ENCODE assay signal across 4 worm cellular contexts in the genomic region with DNA sequence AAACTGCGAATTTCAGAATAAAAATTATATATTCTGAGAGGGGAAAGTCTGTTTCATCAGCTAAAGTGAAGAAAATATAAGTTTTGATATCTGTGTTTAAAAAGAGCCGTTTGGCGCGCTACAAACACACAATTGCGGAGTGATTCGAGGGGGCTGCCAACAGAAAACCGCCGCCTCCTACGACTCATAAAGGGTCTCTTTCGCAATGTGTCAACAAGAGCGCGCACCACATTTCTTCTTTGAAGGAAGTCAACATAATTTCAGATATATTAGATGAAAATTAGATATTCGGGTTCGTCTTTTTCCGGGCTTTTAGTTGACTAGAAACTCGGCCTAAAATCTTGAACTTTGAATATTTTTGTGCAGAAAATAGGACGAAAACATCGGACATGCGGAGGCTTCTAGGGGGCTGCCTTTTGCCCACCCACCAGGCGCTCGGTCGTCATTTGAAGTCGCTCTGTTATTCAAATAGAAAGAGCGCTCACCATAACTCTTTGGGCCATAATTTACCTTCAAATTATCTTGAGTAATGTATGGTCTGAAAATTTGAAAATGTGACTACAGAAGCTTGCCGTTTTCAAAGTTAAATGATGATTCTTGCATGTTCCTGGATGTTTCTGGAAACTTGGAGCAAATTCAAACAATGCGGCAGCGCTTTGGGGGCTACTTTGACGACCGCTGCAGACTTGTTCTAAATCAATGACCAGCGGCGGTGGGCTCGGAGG.
TF ChIP-seq lines count a peak whose summit lies in the region.

No protein-coding gene starts in this region.

TF ChIP-seq in whole organism, L2 larva, 48 proteins besides CTCF, POLR2A, EP300 and RAD21 (continued from another document):
- peak; percentile 21 for TF ChIP-seq unc-62 (GFP tag; optimal IDR thresholded peaks at IDR 0.05; lab: Kevin White, UChicago)
- peak; percentile 69 for TF ChIP-seq mab-5 (tag; optimal IDR thresholded peaks at IDR 0.05; lab: Kevin White, UChicago)
- TF ChIP-seq nhr-10 (tag; optimal IDR thresholded peaks at IDR 0.05; lab: Kevin White, UChicago), result peak; percentile 79
- TF ChIP-seq mbf-1 (tag; optimal IDR thresholded peaks at IDR 0.05; lab: Kevin White, UChicago), result no peak
- no peak for TF ChIP-seq snpc-4 (tag; optimal IDR thresholded peaks at IDR 0.05; lab: Kevin White, UChicago)
- no peak for TF ChIP-seq elt-3 (tag; optimal IDR thresholded peaks at IDR 0.05; lab: Kevin White, UChicago)
- TF ChIP-seq crh-2 (tag; optimal IDR thresholded peaks at IDR 0.05; lab: Kevin White, UChicago), result peak; percentile 69
- TF ChIP-seq sma-9 (GFP tag; optimal IDR thresholded peaks at IDR 0.05; lab: Kevin White, UChicago), result peak; percentile 76
- TF ChIP-seq sma-9 (tag; optimal IDR thresholded peaks at IDR 0.05; lab: Kevin White, UChicago), result no peak
- no peak for TF ChIP-seq aly-2 (tag; optimal IDR thresholded peaks at IDR 0.05; lab: Kevin White, UChicago)
- TF ChIP-seq sma-3 (GFP tag; optimal IDR thresholded peaks at IDR 0.05; lab: Kevin White, UChicago), result peak; percentile 98
- TF ChIP-seq unc-39 (tag; optimal IDR thresholded peaks at IDR 0.05; lab: Kevin White, UChicago), result no peak
- peak; percentile 80 for TF ChIP-seq nhr-21 (tag; optimal IDR thresholded peaks at IDR 0.05; lab: Kevin White, UChicago)
- TF ChIP-seq lsy-2 (tag; optimal IDR thresholded peaks at IDR 0.05; lab: Kevin White, UChicago), result peak; percentile 79 to 85
- peak; percentile 67 for TF ChIP-seq fos-1 (tag; optimal IDR thresholded peaks at IDR 0.05; lab: Kevin White, UChicago)
- peak; percentile 76 for TF ChIP-seq nhr-77 (tag; optimal IDR thresholded peaks at IDR 0.05; lab: Kevin White, UChicago)
- TF ChIP-seq ama-1 (optimal IDR thresholded peaks at IDR 0.05; lab: Kevin White, UChicago), result no peak
- TF ChIP-seq C34F6.9 (tag; optimal IDR thresholded peaks at IDR 0.05; lab: Kevin White, UChicago), result peak; percentile 75
- peak; percentile 58 to 78 for TF ChIP-seq mdl-1 (tag; optimal IDR thresholded peaks at IDR 0.05; lab: Kevin White, UChicago)
- peak; percentile 83 for TF ChIP-seq ztf-4 (tag; optimal IDR thresholded peaks at IDR 0.05; lab: Kevin White, UChicago)
- peak; percentile 62 for TF ChIP-seq unc-55 (GFP tag; optimal IDR thresholded peaks at IDR 0.05; lab: Kevin White, UChicago)
- TF ChIP-seq nhr-129 (tag; optimal IDR thresholded peaks at IDR 0.05; lab: Kevin White, UChicago), result peak; percentile 77
- TF ChIP-seq peb-1 (tag; optimal IDR thresholded peaks at IDR 0.05; lab: Kevin White, UChicago), result no peak
- no peak for TF ChIP-seq dmd-4 (tag; optimal IDR thresholded peaks at IDR 0.05; lab: Kevin White, UChicago)
- no peak for TF ChIP-seq nhr-23 (tag; optimal IDR thresholded peaks at IDR 0.05; lab: Kevin White, UChicago)
- no peak for TF ChIP-seq alr-1 (tag; optimal IDR thresholded peaks at IDR 0.05; lab: Kevin White, UChicago)
- TF ChIP-seq lin-13 (GFP tag; optimal IDR thresholded peaks at IDR 0.05; lab: Kevin White, UChicago), result peak; percentile 81
- no peak for TF ChIP-seq elt-1 (tag; optimal IDR thresholded peaks at IDR 0.05; lab: Kevin White, UChicago)
- peak; percentile 98 for TF ChIP-seq Y55F3AM.14 (GFP tag; optimal IDR thresholded peaks at IDR 0.05; lab: Kevin White, UChicago)
TF ChIP-seq in whole organism, L2 larva: peak in this region for 34.

TF ChIP-seq in whole organism, L4 larva, 104 proteins besides CTCF, POLR2A, EP300 and RAD21 (continued from another document and continues in another):
- peak; percentile 86; the same call in 1 of the 2 replicates for TF ChIP-seq php-3 (GFP tag; IDR thresholded peaks at IDR 0.05; lab: Robert Waterston, UW)
- peak; percentile 79; the same call in 1 of the 2 replicates for TF ChIP-seq vab-7 (GFP tag; IDR thresholded peaks at IDR 0.05; lab: Robert Waterston, UW)
- peak; percentile 94 for TF ChIP-seq nhr-48 (tag; optimal IDR thresholded peaks at IDR 0.05; lab: Kevin White, UChicago)
- TF ChIP-seq duxl-1 (tag; optimal IDR thresholded peaks at IDR 0.05; lab: Kevin White, UChicago; ENCODE audit: poor library complexity), result peak; percentile 80
- 0 out of 2 replicates have a peak, but pooled peaks have one; percentile 49 for TF ChIP-seq ceh-44 (GFP tag; IDR thresholded peaks at IDR 0.05; lab: Robert Waterston, UW)
- peak; percentile 96 for TF ChIP-seq tra-1 (GFP tag; IDR thresholded peaks at IDR 0.05; lab: Robert Waterston, UW)
- no peak for TF ChIP-seq aly-2 (tag; optimal IDR thresholded peaks at IDR 0.05; lab: Kevin White, UChicago)
- TF ChIP-seq nhr-6 (tag; optimal IDR thresholded peaks at IDR 0.05; lab: Kevin White, UChicago), result peak; percentile 84
- 0 out of 4 replicates have a peak, but pooled peaks of 1 of the 2 experiments have one; percentile 36 for TF ChIP-seq madf-5 (GFP tag; IDR thresholded peaks at IDR 0.05; lab: Robert Waterston, UW)
- TF ChIP-seq mxl-2 (GFP tag; conservative IDR thresholded peaks at IDR 0.05; lab: Robert Waterston, UW), result peak; percentile 69
- TF ChIP-seq gei-8 (GFP tag; optimal IDR thresholded peaks at IDR 0.05; lab: Kevin White, UChicago), result peak; percentile 94
- TF ChIP-seq set-16 (GFP tag; IDR thresholded peaks at IDR 0.05; lab: Robert Waterston, UW), result peak; percentile 76
- peak; percentile 56; the same call in 1 of the 2 replicates for TF ChIP-seq dmd-9 (GFP tag; IDR thresholded peaks at IDR 0.05; lab: Robert Waterston, UW)
- TF ChIP-seq hlh-11 (tag; optimal IDR thresholded peaks at IDR 0.05; lab: Kevin White, UChicago), result peak; percentile 98
- TF ChIP-seq F37D6.2 (tag; optimal IDR thresholded peaks at IDR 0.05; lab: Kevin White, UChicago), result peak; percentile 90
- no peak for TF ChIP-seq Y75B8A.6 (GFP tag; IDR thresholded peaks at IDR 0.05; lab: Robert Waterston, UW)
- TF ChIP-seq lin-15B (tag; optimal IDR thresholded peaks at IDR 0.05; lab: Kevin White, UChicago), result peak; percentile 61
- TF ChIP-seq nhr-10 (tag; optimal IDR thresholded peaks at IDR 0.05; lab: Kevin White, UChicago), result peak; percentile 83
- TF ChIP-seq zfp-2 (tag; optimal IDR thresholded peaks at IDR 0.05; lab: Kevin White, UChicago), result peak; percentile 73
- TF ChIP-seq T20F7.1 (GFP tag; optimal IDR thresholded peaks at IDR 0.05; lab: Kevin White, UChicago), result peak; percentile 90
- TF ChIP-seq F10B5.3 (tag; optimal IDR thresholded peaks at IDR 0.05; lab: Kevin White, UChicago), result peak; percentile 78
- peak; percentile 76 for TF ChIP-seq nhr-237 (tag; optimal IDR thresholded peaks at IDR 0.05; lab: Kevin White, UChicago)
- TF ChIP-seq daf-12 (tag; optimal IDR thresholded peaks at IDR 0.05; lab: Kevin White, UChicago), result no peak
- peak; percentile 97 for TF ChIP-seq mep-1 (tag; optimal IDR thresholded peaks at IDR 0.05; lab: Kevin White, UChicago)
- TF ChIP-seq ceh-20 (GFP tag; IDR thresholded peaks at IDR 0.05; lab: Robert Waterston, UW), result peak; percentile 97
- TF ChIP-seq lin-1 (GFP tag; IDR thresholded peaks at IDR 0.05; lab: Robert Waterston, UW), result peak; percentile 69; the same call in 1 of the 2 replicates
- TF ChIP-seq ZK337.2 (GFP tag; IDR thresholded peaks at IDR 0.05; lab: Robert Waterston, UW), result no peak
- peak; percentile 64 for TF ChIP-seq fkh-10 (GFP tag; optimal IDR thresholded peaks at IDR 0.05; lab: Kevin White, UChicago)
- TF ChIP-seq Y48G9A.11 (GFP tag; IDR thresholded peaks at IDR 0.05; lab: Robert Waterston, UW), result peak; percentile 54; the same call in 1 of the 2 replicates
- no peak for TF ChIP-seq Y105C5A.15 (GFP tag; IDR thresholded peaks at IDR 0.05; lab: Robert Waterston, UW)
- TF ChIP-seq ceh-28 (tag; optimal IDR thresholded peaks at IDR 0.05; lab: Kevin White, UChicago), result peak; percentile 41

TF ChIP-seq in whole organism, late embryonic, 69 proteins besides CTCF, POLR2A, EP300 and RAD21 (continued from another document and continues in another):
- TF ChIP-seq lim-6 (tag; optimal IDR thresholded peaks at IDR 0.05; lab: Kevin White, UChicago) (peak; percentile 60), C38D4.7 (GFP tag; optimal IDR thresholded peaks at IDR 0.05; lab: Kevin White, UChicago) (peak; percentile 92), dve-1 (tag; optimal IDR thresholded peaks at IDR 0.05; lab: Kevin White, UChicago) (peak; percentile 68), pha-2 (tag; optimal IDR thresholded peaks at IDR 0.05; lab: Kevin White, UChicago) (peak; percentile 97), ceh-2 (tag; optimal IDR thresholded peaks at IDR 0.05; lab: Kevin White, UChicago) (peak; percentile 93), C08G9.2 (tag; optimal IDR thresholded peaks at IDR 0.05; lab: Kevin White, UChicago) (peak; percentile 60), mec-3 (tag; optimal IDR thresholded peaks at IDR 0.05; lab: Kevin White, UChicago; ENCODE audit: borderline replicate concordance) (peak; percentile 23), sox-2 (GFP tag; IDR thresholded peaks at IDR 0.05; lab: Robert Waterston, UW) (peak; percentile 91), gmeb-2 (tag; optimal IDR thresholded peaks at IDR 0.05; lab: Kevin White, UChicago) (peak; percentile 75), pat-9 (tag; optimal IDR thresholded peaks at IDR 0.05; lab: Kevin White, UChicago) (peak; percentile 98), npax-4 (tag; optimal IDR thresholded peaks at IDR 0.05; lab: Kevin White, UChicago) (peak; percentile 45), ceh-9 (tag; optimal IDR thresholded peaks at IDR 0.05; lab: Kevin White, UChicago) (no peak), ahr-1 (tag; optimal IDR thresholded peaks at IDR 0.05; lab: Kevin White, UChicago) (peak; percentile 82), elt-4 (tag; optimal IDR thresholded peaks at IDR 0.05; lab: Kevin White, UChicago) (no peak), ceh-22 (tag; optimal IDR thresholded peaks at IDR 0.05; lab: Kevin White, UChicago) (peak; percentile 87), hlh-30 (tag; optimal IDR thresholded peaks at IDR 0.05; lab: Kevin White, UChicago; ENCODE audit: insufficient read depth) (peak; percentile 1), ets-4 (tag; optimal IDR thresholded peaks at IDR 0.05; lab: Kevin White, UChicago) (peak; percentile 91), ceh-24 (tag; optimal IDR thresholded peaks at IDR 0.05; lab: Kevin White, UChicago) (peak; percentile 98), unc-3 (GFP tag; conservative IDR thresholded peaks at IDR 0.05; lab: Robert Waterston, UW) (no peak; the same call in 1 of the 2 replicates), unc-3 (tag; optimal IDR thresholded peaks at IDR 0.05; lab: Kevin White, UChicago) (peak; percentile 99), fax-1 (tag; optimal IDR thresholded peaks at IDR 0.05; lab: Kevin White, UChicago) (peak; percentile 71), ceh-34 (tag; optimal IDR thresholded peaks at IDR 0.05; lab: Kevin White, UChicago) (peak; percentile 100), lin-11 (tag; optimal IDR thresholded peaks at IDR 0.05; lab: Kevin White, UChicago) (peak; percentile 89), elt-2 (tag; optimal IDR thresholded peaks at IDR 0.05; lab: Kevin White, UChicago) (peak; percentile 98), pha-4 (tag; optimal IDR thresholded peaks at IDR 0.05; lab: Kevin White, UChicago) (no peak), hlh-6 (tag; optimal IDR thresholded peaks at IDR 0.05; lab: Kevin White, UChicago) (peak; percentile 62), nhr-11 (tag; optimal IDR thresholded peaks at IDR 0.05; lab: Kevin White, UChicago) (peak; percentile 99), ceh-18 (tag; optimal IDR thresholded peaks at IDR 0.05; lab: Kevin White, UChicago) (peak; percentile 100), unc-55 (GFP tag; optimal IDR thresholded peaks at IDR 0.05; lab: Kevin White, UChicago) (no peak), fkh-10 (GFP tag; optimal IDR thresholded peaks at IDR 0.05; lab: Kevin White, UChicago) (peak; percentile 95), ceh-6 (GFP tag; optimal IDR thresholded peaks at IDR 0.05; lab: Kevin White, UChicago) (peak; percentile 83), odd-2 (tag; optimal IDR thresholded peaks at IDR 0.05; lab: Kevin White, UChicago) (peak; percentile 89), ama-1 (optimal IDR thresholded peaks at IDR 0.05; lab: Kevin White, UChicago) (no peak), pag-3 (tag; optimal IDR thresholded peaks at IDR 0.05; lab: Kevin White, UChicago; ENCODE audit: borderline replicate concordance) (peak; percentile 93)

TF ChIP-seq in whole organism, mixed stage, embryonic, 35 proteins besides CTCF, POLR2A, EP300 and RAD21 (continued from another document):
- TF ChIP-seq sptf-1 (tag; optimal IDR thresholded peaks at IDR 0.05; lab: Kevin White, UChicago), result peak; percentile 99
- peak; percentile 97 for TF ChIP-seq ham-2 (GFP tag; optimal IDR thresholded peaks at IDR 0.05; lab: Kevin White, UChicago)
- TF ChIP-seq flh-1 (GFP tag; optimal IDR thresholded peaks at IDR 0.05; lab: Kevin White, UChicago), result peak; percentile 95
- TF ChIP-seq blmp-1 (tag; optimal IDR thresholded peaks at IDR 0.05; lab: Kevin White, UChicago), result peak; percentile 89
- TF ChIP-seq ceh-39 (tag; optimal IDR thresholded peaks at IDR 0.05; lab: Kevin White, UChicago), result peak; percentile 87
- peak; percentile 83 for TF ChIP-seq lin-32 (GFP tag; optimal IDR thresholded peaks at IDR 0.05; lab: Kevin White, UChicago)
- TF ChIP-seq mls-2 (tag; optimal IDR thresholded peaks at IDR 0.05; lab: Kevin White, UChicago), result peak; percentile 99
- TF ChIP-seq lsy-2 (tag; optimal IDR thresholded peaks at IDR 0.05; lab: Kevin White, UChicago), result peak; percentile 86
- TF ChIP-seq nhr-76 (tag; optimal IDR thresholded peaks at IDR 0.05; lab: Kevin White, UChicago), result no peak
- peak; percentile 96 for TF ChIP-seq bed-3 (GFP tag; optimal IDR thresholded peaks at IDR 0.05; lab: Kevin White, UChicago)
TF ChIP-seq in whole organism, mixed stage, embryonic: peak in this region for 31.
